Fruit fly (Drosophila melanogaster): Measurements from ENCODE around the gene CadN2.

CadN2 gene

DNA sequence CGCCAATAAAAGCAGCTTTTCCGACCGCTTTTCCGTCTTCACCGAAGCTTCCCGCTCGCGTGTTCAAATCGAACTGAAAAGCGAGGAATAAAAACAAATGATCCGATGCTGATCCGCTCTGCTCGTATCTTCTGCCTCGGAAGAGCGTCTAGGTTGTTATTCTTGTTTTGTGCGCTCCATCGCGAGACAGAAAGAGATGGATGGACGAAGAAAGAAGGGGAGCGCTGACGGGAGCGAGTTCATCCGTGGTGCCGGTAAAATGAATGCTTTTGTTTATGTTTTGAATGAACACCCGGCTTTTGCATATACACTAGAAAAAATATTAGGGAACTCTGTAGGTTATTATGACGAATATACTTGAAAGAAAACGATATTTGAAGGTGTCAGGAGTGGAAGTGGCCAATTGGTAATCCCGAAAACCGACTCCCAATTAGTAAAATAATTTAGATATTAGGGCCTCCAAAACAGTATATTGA is 96.7 kb downstream of the CadN2 start, which contains the start of gene CadN (continued):
- TF ChIP-seq Side (GFP tag; optimal IDR thresholded peaks at IDR 0.05) (no peak), CG16863 (GFP tag; optimal IDR thresholded peaks at IDR 0.05) (no peak), CG12236 (GFP tag; optimal IDR thresholded peaks at IDR 0.05) (peak; percentile 83), Six4 (GFP tag; optimal IDR thresholded peaks at IDR 0.05) (no peak), ash1 (GFP tag; optimal IDR thresholded peaks at IDR 0.05) (no peak), Jarid2 (GFP tag; optimal IDR thresholded peaks at IDR 0.05) (peak; percentile 74), CG14050 (GFP tag; IDR thresholded peaks at IDR 0.05) (no peak), CG8388 (GFP tag; optimal IDR thresholded peaks at IDR 0.05) (peak; percentile 36), tll (GFP tag; optimal IDR thresholded peaks at IDR 0.05) (no peak), stc (GFP tag; IDR thresholded peaks at IDR 0.05) (peak; percentile 21; the same call in 1 of the 2 replicates), CG13624 (GFP tag; optimal IDR thresholded peaks at IDR 0.05) (no peak), CG2678 (tag; optimal IDR thresholded peaks at IDR 0.05) (peak; percentile 2), lmd (GFP tag; IDR thresholded peaks at IDR 0.05) (peak; percentile 30; the same call in 1 of the 2 replicates), CG2875 (GFP tag; optimal IDR thresholded peaks at IDR 0.05) (peak; percentile 3), cad (GFP tag; optimal IDR thresholded peaks at IDR 0.05) (no peak), bbx (GFP tag; IDR thresholded peaks at IDR 0.05; ENCODE audit: partially characterized antibody) (0 out of 2 replicates have a peak, but pooled peaks have one; percentile 25), CG12942 (GFP tag; optimal IDR thresholded peaks at IDR 0.05) (no peak), CG4854 (GFP tag; optimal IDR thresholded peaks at IDR 0.05) (no peak), CG1529 (GFP tag; optimal IDR thresholded peaks at IDR 0.05) (no peak), az2 (GFP tag; optimal IDR thresholded peaks at IDR 0.05) (peak; percentile 22), corto (GFP tag; optimal IDR thresholded peaks at IDR 0.05) (no peak), gce (GFP tag; IDR thresholded peaks at IDR 0.05) (0 out of 3 replicates have a peak, but pooled peaks have one; percentile 25), CG8089 (GFP tag; optimal IDR thresholded peaks at IDR 0.05) (no peak), gem (tag; optimal IDR thresholded peaks at IDR 0.05) (peak; percentile 60), Doc3 (GFP tag; IDR thresholded peaks at IDR 0.05; ENCODE audit: partially characterized antibody) (no peak), Trl (optimal IDR thresholded peaks at IDR 0.05) (peak; percentile 28 to 52), Trl (GFP tag; optimal IDR thresholded peaks at IDR 0.05) (peak; percentile 5), NC2β (GFP tag; optimal IDR thresholded peaks at IDR 0.05) (no peak), ttk (GFP tag; IDR thresholded peaks at IDR 0.05) (no peak), CG2120 (GFP tag; optimal IDR thresholded peaks at IDR 0.05) (peak; percentile 8), Ssrp (tag; optimal IDR thresholded peaks at IDR 0.05) (peak; percentile 18), pzg (GFP tag; optimal IDR thresholded peaks at IDR 0.05) (no peak), CG3163 (GFP tag; optimal IDR thresholded peaks at IDR 0.05) (peak; percentile 12), CG6254 (GFP tag; optimal IDR thresholded peaks at IDR 0.05) (no peak), fd102C (GFP tag; optimal IDR thresholded peaks at IDR 0.05) (no peak), dm (GFP tag; optimal IDR thresholded peaks at IDR 0.05) (no peak), pnt (GFP tag; optimal IDR thresholded peaks at IDR 0.05) (no peak), usp (GFP tag; optimal IDR thresholded peaks at IDR 0.05) (no peak), NFAT (GFP tag; IDR thresholded peaks at IDR 0.05) (no peak), Med (GFP tag) (peak; percentile 67), Hr39 (optimal IDR thresholded peaks at IDR 0.05) (no peak), CG4360 (GFP tag; IDR thresholded peaks at IDR 0.05) (0 out of 2 replicates have a peak, but pooled peaks have one; percentile 11), CG18764 (GFP tag; optimal IDR thresholded peaks at IDR 0.05) (no peak), bcd (GFP tag; optimal IDR thresholded peaks at IDR 0.05) (peak; percentile 1), so (GFP tag; IDR thresholded peaks at IDR 0.05) (no peak), gt (GFP tag; IDR thresholded peaks at IDR 0.05) (no peak), CG16779 (GFP tag; IDR thresholded peaks at IDR 0.05) (no peak), psq (GFP tag; optimal IDR thresholded peaks at IDR 0.05) (no peak), Ets65A (GFP tag) (no peak), unpg (GFP tag; optimal IDR thresholded peaks at IDR 0.05) (peak; percentile 52), trh (GFP tag; optimal IDR thresholded peaks at IDR 0.05) (no peak), Blimp-1 (GFP tag; optimal IDR thresholded peaks at IDR 0.05) (peak; percentile 39)

Data from whole organism, embryonic.